Worm (Caenorhabditis elegans) whole organism, L3 larva: ENCODE data around the gene B0496.1.

Experiments
- ZK546.5 ChIP-seq: sonication (generic microtip); optimal IDR thresholded peaks from 2 replicates; lab custom pipeline; 2017; ENCODE audit warnings: missing biosample characterization, missing genetic modification characterization
- aly-2 ChIP-seq: fragments of 150-350 bp; optimal IDR thresholded peaks from 2 replicates; lab custom pipeline; 2014; ENCODE audit warnings: missing biosample characterization, missing genetic modification characterization
- elt-3 ChIP-seq, 3 experiments: fragments of 150-350 bp in 1 of 3; sonication (generic microtip) in 2 of 3; optimal IDR thresholded peaks; 2 replicates in 2 of 3; 4 replicates in 1 of 3; lab custom pipeline; 2014 to 2017; ENCODE audit warnings: missing biosample characterization in 3 of 3, missing genetic modification characterization in 3 of 3
- lin-15B ChIP-seq: fragments of 150-350 bp; optimal IDR thresholded peaks from 2 replicates; lab custom pipeline; 2014; ENCODE audit warnings: missing biosample characterization, missing genetic modification characterization
- nhr-12 ChIP-seq: fragments of 150-350 bp; optimal IDR thresholded peaks from 2 replicates; lab custom pipeline; 2014; ENCODE audit warnings: missing biosample characterization, missing genetic modification characterization
- nhr-237 ChIP-seq: fragments of 150-350 bp; optimal IDR thresholded peaks from 2 replicates; lab custom pipeline; 2014; ENCODE audit warnings: missing biosample characterization, missing genetic modification characterization
- pha-4 ChIP-seq: fragments of 150-350 bp; optimal IDR thresholded peaks from 2 replicates; lab custom pipeline; 2014; ENCODE audit warnings: missing biosample characterization, missing genetic modification reagents, missing genetic modification characterization
- snpc-4 ChIP-seq: fragments of 150-350 bp; optimal IDR thresholded peaks from 2 replicates; lab custom pipeline; 2014; ENCODE audit warnings: missing biosample characterization, missing genetic modification characterization
- tbx-2 ChIP-seq: sonication (generic microtip); optimal IDR thresholded peaks from 2 replicates; lab custom pipeline; 2016; ENCODE audit warnings: mild to moderate bottlenecking, missing genetic modification characterization, missing compliant biosample characterization

- TF ChIP-seq nhr-12 (no peak), elt-3 (tag; optimal IDR thresholded peaks at IDR 0.05; lab: Kevin White, UChicago) (no peak), nhr-237 (tag; lab: Kevin White, UChicago) (no peak), tbx-2 (tag; lab: Kevin White, UChicago) (no peak), pha-4 (tag; lab: Kevin White, UChicago) (no peak), ZK546.5 (tag; lab: Kevin White, UChicago) (no peak), lin-15B (tag; lab: Kevin White, UChicago) (no peak), snpc-4 (no peak), aly-2 (tag; lab: Kevin White, UChicago) (no peak)
These were observed 48.6 kb upstream of the B0496.1 start for ce11 chrIV:7397507-7397906.
